Fruit fly (Drosophila melanogaster) whole organism, wandering third instar larva: ENCODE data around the gene AIF.

Experiments
- HLH106 ChIP-seq: fragments of 200-800 bp; optimal IDR thresholded peaks from 3 replicates; lab custom pipeline; 2019; ENCODE audit warnings: missing biosample characterization, mild to moderate bottlenecking, missing genetic modification characterization, moderate library complexity
- Mio ChIP-seq: sonication (Bioruptor generic); optimal IDR thresholded peaks from 2 replicates; lab custom pipeline; 2016; ENCODE audit warnings: missing biosample characterization, missing genetic modification characterization
- Myc ChIP-seq: fragments of >200 bp; optimal IDR thresholded peaks from 2 replicates; lab custom pipeline; 2017
- br ChIP-seq: fragments of 200-800 bp; sonication (Bioruptor generic); optimal IDR thresholded peaks from 2 replicates; lab custom pipeline; 2016; ENCODE audit warnings: missing biosample characterization, missing genetic modification characterization
- dmrt93B ChIP-seq: fragments of 200-800 bp; sonication (Bioruptor generic); optimal IDR thresholded peaks from 2 replicates; lab custom pipeline; 2018; ENCODE audit warnings: missing biosample characterization, mild to moderate bottlenecking, missing genetic modification characterization
- fru ChIP-seq: fragments of 200-800 bp; sonication (Bioruptor generic); optimal IDR thresholded peaks from 3 replicates; lab custom pipeline; 2016; ENCODE audit warnings: missing biosample characterization, mild to moderate bottlenecking, missing genetic modification characterization
- h ChIP-seq: fragments of 200-800 bp; sonication (Bioruptor generic); optimal IDR thresholded peaks from 3 replicates; lab custom pipeline; 2016; ENCODE audit warnings: missing biosample characterization, mild to moderate bottlenecking, missing genetic modification characterization
- jim ChIP-seq: fragments of 175-275, 200-325 bp; sonication (Bioruptor generic); optimal IDR thresholded peaks from 2 replicates; lab custom pipeline; 2016; ENCODE audit warnings: missing biosample characterization, mild to moderate bottlenecking, missing genetic modification characterization
- pan ChIP-seq: fragments of >200 bp; optimal IDR thresholded peaks from 2 replicates; lab custom pipeline; 2017
- psq ChIP-seq: fragments of 200-800 bp; sonication (Bioruptor generic); optimal IDR thresholded peaks from 3 replicates; lab custom pipeline; 2017; ENCODE audit warnings: missing biosample characterization, mild to moderate bottlenecking, missing genetic modification characterization, moderate library complexity
- rgr ChIP-seq: fragments of 200-800 bp; sonication (Bioruptor generic); optimal IDR thresholded peaks from 3 replicates; lab custom pipeline; 2016; ENCODE audit warnings: missing biosample characterization, mild to moderate bottlenecking, missing genetic modification characterization
- usp ChIP-seq: fragments of >200 bp; optimal IDR thresholded peaks from 2 replicates; lab custom pipeline; 2017; ENCODE audit warnings: missing biosample characterization, missing genetic modification characterization

- TF ChIP-seq pan (lab: Kevin White, UChicago) (no peak), fru (GFP tag; lab: Kevin White, UChicago) (no peak), dmrt93B (GFP tag; lab: Kevin White, UChicago) (no peak), jim (no peak), psq (GFP tag; lab: Kevin White, UChicago) (no peak), br (GFP tag; lab: Kevin White, UChicago) (peak; percentile 23), Mio (GFP tag; lab: Kevin White, UChicago) (no peak), rgr (GFP tag; lab: Kevin White, UChicago) (peak; percentile 23), usp (no peak), HLH106 (tag; lab: Kevin White, UChicago) (no peak), h (GFP tag; lab: Kevin White, UChicago) (peak; percentile 47), Myc (lab: Kevin White, UChicago) (no peak)
These were observed 14.3 kb downstream of the AIF start for dm6 chr2L:2165864-2166263.
